Fruit fly (Drosophila melanogaster) whole organism, embryonic: ENCODE data around the gene Eip75B.
A peak's percentile ranks its signal among the peaks of the same experiment; 100 is the strongest.

Experiments used
- B-H2 ChIP-seq: fragments of 200-800 bp; sonication (Bioruptor generic); optimal IDR thresholded peaks from 2 replicates; lab custom pipeline; 2018; ENCODE audit warnings: missing biosample characterization, mild to moderate bottlenecking, missing genetic modification characterization
- CG10959 ChIP-seq: fragments of 200-800 bp; sonication (Bioruptor generic); IDR thresholded peaks from 2 replicates; pipeline ENCODE4 v1.3.6; 2022; ENCODE audit warnings: missing biosample characterization, missing genetic modification characterization
- CG11398 ChIP-seq: fragments of 200-800 bp; sonication (Bioruptor generic); optimal IDR thresholded peaks from 2 replicates; lab custom pipeline; 2016; ENCODE audit warnings: missing biosample characterization, missing genetic modification characterization
- CG11723 ChIP-seq: fragments of 200-800 bp; sonication (Bioruptor generic); optimal IDR thresholded peaks from 2 replicates; lab custom pipeline; 2017; ENCODE audit warnings: missing biosample characterization, mild to moderate bottlenecking, missing genetic modification characterization
- CG12219 ChIP-seq: fragments of 200-800 bp; sonication (Bioruptor generic); optimal IDR thresholded peaks from 3 replicates; lab custom pipeline; 2018; ENCODE audit warnings: missing biosample characterization, mild to moderate bottlenecking, missing genetic modification characterization
- CG1233 ChIP-seq: fragments of 200-800 bp; sonication (Bioruptor generic); optimal IDR thresholded peaks from 4 replicates; lab custom pipeline; 2018; ENCODE audit warnings: missing biosample characterization, mild to moderate bottlenecking, missing genetic modification characterization
- CG17568 ChIP-seq: fragments of 200-800 bp; sonication (Bioruptor generic); optimal IDR thresholded peaks from 2 replicates; lab custom pipeline; 2018; ENCODE audit warnings: missing biosample characterization, mild to moderate bottlenecking, missing genetic modification characterization, moderate library complexity
- CG18262 ChIP-seq: fragments of 200-800 bp; optimal IDR thresholded peaks from 3 replicates; lab custom pipeline; 2019; ENCODE audit warnings: missing biosample characterization, mild to moderate bottlenecking, missing genetic modification characterization, moderate library complexity
- CG2712 ChIP-seq: fragments of 200-800 bp; optimal IDR thresholded peaks from 3 replicates; lab custom pipeline; 2019; ENCODE audit warnings: missing biosample characterization, mild to moderate bottlenecking, missing genetic modification characterization, moderate library complexity
- CG30431 ChIP-seq: fragments of 200-800 bp; sonication (Bioruptor generic); optimal IDR thresholded peaks from 2 replicates; lab custom pipeline; 2017; ENCODE audit warnings: missing biosample characterization, missing genetic modification characterization
- CG31388 ChIP-seq: fragments of 200-800 bp; sonication (Bioruptor generic); optimal IDR thresholded peaks from 2 replicates; lab custom pipeline; 2016; ENCODE audit warnings: missing biosample characterization, missing genetic modification characterization
- CG3407 ChIP-seq: fragments of 200-800 bp; sonication (Bioruptor generic); optimal IDR thresholded peaks from 2 replicates; lab custom pipeline; 2018; ENCODE audit warnings: missing biosample characterization, mild to moderate bottlenecking, missing genetic modification characterization
- CG6765 ChIP-seq: fragments of 200-800 bp; sonication (Bioruptor generic); optimal IDR thresholded peaks from 3 replicates; lab custom pipeline; 2017; ENCODE audit warnings: missing biosample characterization, mild to moderate bottlenecking, missing genetic modification characterization
- CG7839 ChIP-seq: fragments of 200-800 bp; sonication (Bioruptor generic); optimal IDR thresholded peaks from 3 replicates; lab custom pipeline; 2018; ENCODE audit warnings: missing biosample characterization, mild to moderate bottlenecking, missing genetic modification characterization, moderate library complexity
- CG9437 ChIP-seq: fragments of 200-800 bp; sonication (Bioruptor generic); optimal IDR thresholded peaks from 2 replicates; lab custom pipeline; 2018; ENCODE audit warnings: missing biosample characterization, mild to moderate bottlenecking, missing genetic modification characterization
- CG9609 ChIP-seq: fragments of 200-800 bp; sonication (Bioruptor generic); optimal IDR thresholded peaks from 3 replicates; lab custom pipeline; 2016; ENCODE audit warnings: missing biosample characterization, missing genetic modification characterization
- CG9797 ChIP-seq: fragments of 200-800 bp; sonication (Bioruptor generic); optimal IDR thresholded peaks from 3 replicates; lab custom pipeline; 2018; ENCODE audit warnings: missing biosample characterization, mild to moderate bottlenecking, missing genetic modification characterization
- CG9817 ChIP-seq: fragments of 200-800 bp; sonication (Bioruptor generic); optimal IDR thresholded peaks from 2 replicates; lab custom pipeline; 2018; ENCODE audit warnings: missing biosample characterization, mild to moderate bottlenecking, missing genetic modification characterization, moderate library complexity
- Dek ChIP-seq: fragments of 200-800 bp; sonication (Bioruptor generic); optimal IDR thresholded peaks from 3 replicates; lab custom pipeline; 2019; ENCODE audit warnings: missing biosample characterization, mild to moderate bottlenecking, missing genetic modification characterization, moderate library complexity
- E2f1 ChIP-seq: fragments of 200-800 bp; sonication (Bioruptor generic); IDR thresholded peaks from 2 replicates; pipeline ENCODE4 v1.3.6; 2022; ENCODE audit warnings: missing biosample characterization, missing genetic modification characterization
- HHEX ChIP-seq: fragments of 200-800 bp; sonication (Bioruptor generic); optimal IDR thresholded peaks from 3 replicates; lab custom pipeline; 2017; ENCODE audit warnings: missing biosample characterization, mild to moderate bottlenecking, missing genetic modification characterization, missing genetic modification reagents
- Hand ChIP-seq: fragments of 200-800 bp; sonication (Bioruptor generic); optimal IDR thresholded peaks from 2 replicates; lab custom pipeline; 2017; ENCODE audit warnings: mild to moderate bottlenecking, missing biosample characterization, missing genetic modification reagents, missing genetic modification characterization
- Lhr ChIP-seq: fragments of 200-800 bp; sonication (Bioruptor generic); optimal IDR thresholded peaks from 3 replicates; lab custom pipeline; 2017; ENCODE audit warnings: mild to moderate bottlenecking, missing biosample characterization, missing genetic modification reagents, missing genetic modification characterization
- Med ChIP-seq: fragments of 200-800 bp; sonication (Bioruptor generic); peaks from one replicate; lab custom pipeline; 2016; ENCODE audit warnings: missing biosample characterization, missing genetic modification characterization, mild to moderate bottlenecking, inconsistent platforms, moderate library complexity
- NC2α ChIP-seq: fragments of 200-800 bp; sonication (Bioruptor generic); optimal IDR thresholded peaks from 2 replicates; lab custom pipeline; 2016; ENCODE audit warnings: missing biosample characterization, missing genetic modification characterization
- Nf-YB ChIP-seq: fragments of 200-800 bp; sonication (Bioruptor generic); optimal IDR thresholded peaks from 3 replicates; lab custom pipeline; 2019; ENCODE audit warnings: missing biosample characterization, mild to moderate bottlenecking, missing genetic modification characterization, moderate library complexity
- Scr ChIP-seq: fragments of 200-800 bp; sonication (Bioruptor generic); IDR thresholded peaks from 2 replicates; pipeline ENCODE4 v1.3.6; 2022; ENCODE audit warnings: missing biosample characterization, missing genetic modification characterization; ENCODE audit not compliant: partially characterized antibody
- Sox100B ChIP-seq: fragments of 200-800 bp; sonication (Bioruptor generic); optimal IDR thresholded peaks from 3 replicates; lab custom pipeline; 2018; ENCODE audit warnings: missing biosample characterization, mild to moderate bottlenecking, missing genetic modification characterization
- Sox102F ChIP-seq: fragments of 200-800 bp; sonication (Bioruptor generic); optimal IDR thresholded peaks from 2 replicates; lab custom pipeline; 2018; ENCODE audit warnings: missing biosample characterization, mild to moderate bottlenecking, missing genetic modification characterization, moderate library complexity
- Sry-δ ChIP-seq: fragments of 200-800 bp; sonication (Bioruptor generic); optimal IDR thresholded peaks from 2 replicates; lab custom pipeline; 2016; ENCODE audit warnings: missing biosample characterization, missing genetic modification characterization
- Stat92E ChIP-seq, 3 experiments: fragments of >200 bp in 2 of 3; fragments of 200-800 bp in 1 of 3; sonication (Bioruptor generic) in 1 of 3; optimal IDR thresholded peaks; 2 replicates each; lab custom pipeline; 2017 to 2019; ENCODE audit warnings: missing biosample characterization in 3 of 3, missing genetic modification characterization in 3 of 3, mild to moderate bottlenecking in 1 of 3, moderate library complexity in 1 of 3
- Taf1 ChIP-seq: fragments of 200-800 bp; sonication (Bioruptor generic); IDR thresholded peaks from 2 replicates; pipeline ENCODE4 v1.3.6; 2022; ENCODE audit warnings: missing biosample characterization, missing genetic modification characterization
- Vsx1 ChIP-seq: fragments of 200-800 bp; sonication (Bioruptor generic); optimal IDR thresholded peaks from 2 replicates; lab custom pipeline; 2017; ENCODE audit warnings: missing biosample characterization, mild to moderate bottlenecking, missing genetic modification characterization, missing genetic modification reagents
- YL-1 ChIP-seq: fragments of 200-800 bp; sonication (Bioruptor generic); optimal IDR thresholded peaks from 3 replicates; lab custom pipeline; 2017; ENCODE audit warnings: missing biosample characterization, mild to moderate bottlenecking, missing genetic modification characterization
- chif ChIP-seq, 2 experiments: fragments of 200-800 bp; sonication (Bioruptor generic); optimal IDR thresholded peaks; 3 replicates each; lab custom pipeline; 2016; ENCODE audit warnings: missing biosample characterization in 2 of 2, missing genetic modification characterization in 2 of 2
- chn ChIP-seq: fragments of 200-800 bp; sonication (Bioruptor generic); optimal IDR thresholded peaks from 2 replicates; lab custom pipeline; 2016; ENCODE audit warnings: missing biosample characterization, missing genetic modification characterization
- cwo ChIP-seq: fragments of 200-800 bp; sonication (Bioruptor generic); optimal IDR thresholded peaks from 3 replicates; lab custom pipeline; 2017; ENCODE audit warnings: missing biosample characterization, missing genetic modification characterization, mild to moderate bottlenecking, moderate library complexity, missing genetic modification reagents
- dati ChIP-seq: fragments of 200-800 bp; sonication (Bioruptor generic); IDR thresholded peaks from 2 replicates; pipeline ENCODE4 v1.3.6; 2022; ENCODE audit warnings: missing biosample characterization, missing genetic modification characterization
- dmrt99B ChIP-seq: fragments of 200-800 bp; sonication (Bioruptor generic); optimal IDR thresholded peaks from 2 replicates; lab custom pipeline; 2018; ENCODE audit warnings: missing biosample characterization, mild to moderate bottlenecking, missing genetic modification characterization, moderate library complexity
- grn ChIP-seq: fragments of 200-800 bp; sonication (Bioruptor generic); optimal IDR thresholded peaks from 3 replicates; lab custom pipeline; 2017; ENCODE audit warnings: missing biosample characterization, missing genetic modification characterization
- klu ChIP-seq: fragments of 200-800 bp; sonication (Bioruptor generic); IDR thresholded peaks from 2 replicates; pipeline ENCODE4 v1.3.6; 2022; ENCODE audit warnings: missing biosample characterization, missing genetic modification characterization
- pho ChIP-seq: fragments of 200-800 bp; sonication (Bioruptor generic); optimal IDR thresholded peaks from 2 replicates; lab custom pipeline; 2016; ENCODE audit warnings: missing biosample characterization, missing genetic modification characterization
- pzg ChIP-seq: fragments of 200-800 bp; sonication (Bioruptor generic); optimal IDR thresholded peaks from 3 replicates; lab custom pipeline; 2018; ENCODE audit warnings: missing biosample characterization, mild to moderate bottlenecking, missing genetic modification characterization, moderate library complexity
- seq ChIP-seq: fragments of 200-800 bp; sonication (Bioruptor generic); IDR thresholded peaks from 2 replicates; pipeline ENCODE4 v1.3.6; 2022; ENCODE audit warnings: missing biosample characterization, missing genetic modification characterization
- sna ChIP-seq: fragments of 200-800 bp; sonication (Bioruptor generic); IDR thresholded peaks from 2 replicates; pipeline ENCODE4 v1.3.6; 2022; ENCODE audit warnings: missing biosample characterization, missing genetic modification characterization; ENCODE audit not compliant: partially characterized antibody
- ttk ChIP-seq: fragments of 200-800 bp; sonication (Bioruptor generic); IDR thresholded peaks from 2 replicates; pipeline ENCODE4 v2.1.2; 2022; ENCODE audit warnings: missing biosample characterization, missing genetic modification characterization
- vnd ChIP-seq: fragments of 200-800 bp; sonication (Bioruptor generic); IDR thresholded peaks from 3 replicates; pipeline ENCODE4 v1.3.6; 2022; ENCODE audit warnings: missing biosample characterization, missing genetic modification characterization; ENCODE audit not compliant: partially characterized antibody
- wdn ChIP-seq: fragments of 200-800 bp; sonication (Bioruptor generic); IDR thresholded peaks from 2 replicates; pipeline ENCODE4 v1.3.6; 2022; ENCODE audit warnings: missing biosample characterization, missing genetic modification characterization
- zfh1 ChIP-seq: fragments of 200-800 bp; sonication (Bioruptor generic); IDR thresholded peaks from 3 replicates; pipeline ENCODE4 v1.3.6; 2022; ENCODE audit warnings: missing biosample characterization, missing genetic modification characterization

The Eip75B gene

dm6 chr3L:18008747-18009383 lies 55.6 kb downstream of the Eip75B start (continued):
- no peak for TF ChIP-seq YL-1
- peak; percentile 87 for TF ChIP-seq CG10959
- TF ChIP-seq wdn (GFP tag; lab: Robert Waterston, UW), result no peak
- TF ChIP-seq CG9437 (GFP tag; lab: Kevin White, UChicago), result peak; percentile 46
- peak; percentile 47 for TF ChIP-seq CG11723
- TF ChIP-seq dmrt99B (tag; lab: Kevin White, UChicago), result peak; percentile 66
- 0 out of 2 replicates have a peak, but pooled peaks have one; percentile 26 for TF ChIP-seq dati (GFP tag; lab: Robert Waterston, UW)
- TF ChIP-seq CG1233, result peak; percentile 68
- TF ChIP-seq CG9817 (tag; lab: Kevin White, UChicago), result no peak
- TF ChIP-seq CG18262 (tag; lab: Kevin White, UChicago), result peak; percentile 91
- TF ChIP-seq Dek (tag; lab: Kevin White, UChicago), result no peak
- no peak for TF ChIP-seq Taf1 (GFP tag; lab: Robert Waterston, UW)
- TF ChIP-seq Nf-YB (GFP tag; lab: Kevin White, UChicago), result peak; percentile 56
- TF ChIP-seq Scr (GFP tag; lab: Robert Waterston, UW), result no peak
- no peak for TF ChIP-seq CG6765 (GFP tag; lab: Kevin White, UChicago)
- TF ChIP-seq klu (GFP tag; lab: Robert Waterston, UW), result no peak
- TF ChIP-seq pho (GFP tag; lab: Kevin White, UChicago), result no peak
- no peak for TF ChIP-seq vnd
- peak; percentile 57 for TF ChIP-seq CG11398
- TF ChIP-seq Stat92E (GFP tag; optimal IDR thresholded peaks at IDR 0.05; lab: Kevin White, UChicago), result peak in 1 of 3 experiments; percentile 69
- peak; percentile 22 for TF ChIP-seq CG31388 (GFP tag; lab: Kevin White, UChicago)
- TF ChIP-seq E2f1, result peak; percentile 73
- peak; percentile 75 for TF ChIP-seq NC2α (GFP tag; lab: Kevin White, UChicago)
- TF ChIP-seq CG12219 (GFP tag; lab: Kevin White, UChicago), result peak; percentile 77
- peak; percentile 65 for TF ChIP-seq ttk (GFP tag; lab: Robert Waterston, UW)
- peak; percentile 65 for TF ChIP-seq CG9609
- TF ChIP-seq Med (GFP tag; lab: Kevin White, UChicago), result peak; percentile 96
- no peak for TF ChIP-seq B-H2 (GFP tag; lab: Kevin White, UChicago)
- peak; percentile 40 for TF ChIP-seq Vsx1 (GFP tag; lab: Kevin White, UChicago)
- TF ChIP-seq grn, result no peak
- TF ChIP-seq chn, result peak; percentile 78
- TF ChIP-seq HHEX (GFP tag; lab: Kevin White, UChicago), result peak; percentile 22
- TF ChIP-seq CG2712, result peak; percentile 94
- TF ChIP-seq chif (GFP tag; optimal IDR thresholded peaks at IDR 0.05; lab: Kevin White, UChicago), result peak; percentile 83 to 87
- no peak for TF ChIP-seq pzg (GFP tag; lab: Kevin White, UChicago)
- no peak for TF ChIP-seq seq (GFP tag; lab: Robert Waterston, UW)
- peak; percentile 46 for TF ChIP-seq Lhr
- TF ChIP-seq CG17568, result peak; percentile 40
- TF ChIP-seq Sox102F (GFP tag; lab: Kevin White, UChicago), result peak; percentile 76
- TF ChIP-seq sna (GFP tag; lab: Robert Waterston, UW), result no peak
- no peak for TF ChIP-seq Hand (GFP tag; lab: Kevin White, UChicago)
- TF ChIP-seq CG7839 (tag; lab: Kevin White, UChicago), result peak; percentile 83
- no peak for TF ChIP-seq cwo (GFP tag; lab: Kevin White, UChicago)
- peak; percentile 77 for TF ChIP-seq CG3407
- TF ChIP-seq CG9797, result no peak
- TF ChIP-seq Sry-δ (GFP tag; lab: Kevin White, UChicago), result peak; percentile 51
- TF ChIP-seq Sox100B, result peak; percentile 48
- peak; percentile 83 for TF ChIP-seq CG30431
- TF ChIP-seq zfh1 (GFP tag; lab: Robert Waterston, UW), result peak; percentile 92
